Fruit fly (Drosophila melanogaster): ENCODE results near the gene CG43373.

CG43373 gene

DNA sequence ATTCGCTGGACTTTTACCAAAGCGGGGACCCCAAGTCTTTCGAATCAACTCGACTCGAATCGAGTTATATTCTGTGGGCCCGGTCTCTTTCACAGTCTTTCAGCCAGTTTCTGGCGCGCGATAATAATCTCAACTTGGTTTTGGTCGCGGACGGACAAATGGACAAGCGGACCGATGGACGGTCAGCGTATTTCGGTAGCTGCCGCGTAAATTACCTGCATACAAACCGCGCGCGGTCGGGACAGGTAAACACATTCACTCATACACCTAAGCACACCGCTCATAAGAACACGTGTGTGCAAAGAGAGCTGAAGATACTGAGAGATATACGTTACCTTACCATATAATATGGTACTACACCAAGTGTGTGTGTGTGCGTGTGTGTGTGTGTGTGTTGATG is 53.9 kb downstream of the CG43373 start:
- TF ChIP-seq Hnf4 (GFP tag; optimal IDR thresholded peaks at IDR 0.05) (no peak), Sp1 (GFP tag; optimal IDR thresholded peaks at IDR 0.05) (no peak), Hr78 (GFP tag; optimal IDR thresholded peaks at IDR 0.05) (no peak), dl (GFP tag; optimal IDR thresholded peaks at IDR 0.05; ENCODE audit: insufficient read depth in 1 of 2, partially characterized antibody in 2 of 2) (no peak), usp (GFP tag; optimal IDR thresholded peaks at IDR 0.05) (no peak), dsf (GFP tag; optimal IDR thresholded peaks at IDR 0.05; ENCODE audit: borderline replicate concordance) (no peak), CrebA (GFP tag; optimal IDR thresholded peaks at IDR 0.05; ENCODE audit: borderline replicate concordance) (no peak), CG9705 (GFP tag; optimal IDR thresholded peaks at IDR 0.05) (no peak), Rel (GFP tag; optimal IDR thresholded peaks at IDR 0.05) (no peak), Rel (tag; optimal IDR thresholded peaks at IDR 0.05) (no peak), rgr (GFP tag; optimal IDR thresholded peaks at IDR 0.05) (no peak), OdsH (GFP tag; optimal IDR thresholded peaks at IDR 0.05) (no peak), foxo (GFP tag; optimal IDR thresholded peaks at IDR 0.05) (no peak), Dif (GFP tag; optimal IDR thresholded peaks at IDR 0.05; ENCODE audit: partially characterized antibody) (no peak)

- TF ChIP-seq brk (GFP tag; optimal IDR thresholded peaks at IDR 0.05) (peak; percentile 74), Hnf4 (GFP tag; optimal IDR thresholded peaks at IDR 0.05) (peak; percentile 71), tai (GFP tag; optimal IDR thresholded peaks at IDR 0.05) (peak; percentile 17), Jra (GFP tag; optimal IDR thresholded peaks at IDR 0.05) (peak; percentile 44), pan (optimal IDR thresholded peaks at IDR 0.05) (no peak), CG9705 (GFP tag; optimal IDR thresholded peaks at IDR 0.05) (peak; percentile 57), OdsH (GFP tag; optimal IDR thresholded peaks at IDR 0.05) (peak; percentile 91), jim (GFP tag; optimal IDR thresholded peaks at IDR 0.05) (no peak), HLH106 (tag; optimal IDR thresholded peaks at IDR 0.05) (peak; percentile 82), Dfd (GFP tag; optimal IDR thresholded peaks at IDR 0.05) (peak; percentile 92), fru (GFP tag; optimal IDR thresholded peaks at IDR 0.05) (peak; percentile 89), CrebA (GFP tag; optimal IDR thresholded peaks at IDR 0.05; ENCODE audit: borderline replicate concordance) (no peak), sv (GFP tag; optimal IDR thresholded peaks at IDR 0.05) (no peak), sage (GFP tag; optimal IDR thresholded peaks at IDR 0.05) (peak; percentile 44), rgr (GFP tag; optimal IDR thresholded peaks at IDR 0.05) (peak; percentile 88), foxo (GFP tag; optimal IDR thresholded peaks at IDR 0.05) (peak in 1 of 2 experiments; percentile 91), psq (GFP tag; optimal IDR thresholded peaks at IDR 0.05) (peak; percentile 82), ey (GFP tag; optimal IDR thresholded peaks at IDR 0.05) (peak; percentile 84), CG32264 (GFP tag; optimal IDR thresholded peaks at IDR 0.05) (peak; percentile 42), h (GFP tag; optimal IDR thresholded peaks at IDR 0.05) (peak; percentile 85), Dif (GFP tag; optimal IDR thresholded peaks at IDR 0.05; ENCODE audit: partially characterized antibody) (no peak), Sp1 (GFP tag; optimal IDR thresholded peaks at IDR 0.05) (peak; percentile 90), woc (GFP tag; optimal IDR thresholded peaks at IDR 0.05) (peak; percentile 68), Mio (GFP tag; optimal IDR thresholded peaks at IDR 0.05) (no peak), dmrt93B (GFP tag; optimal IDR thresholded peaks at IDR 0.05) (peak; percentile 73), br (GFP tag; optimal IDR thresholded peaks at IDR 0.05) (peak; percentile 72), Rel (GFP tag; optimal IDR thresholded peaks at IDR 0.05) (no peak), Rel (tag; optimal IDR thresholded peaks at IDR 0.05) (peak; percentile 28)
Observed at dm6 chr3L:16488483-16489258, 54.5 kb downstream of the CG43373 start.

DNA sequence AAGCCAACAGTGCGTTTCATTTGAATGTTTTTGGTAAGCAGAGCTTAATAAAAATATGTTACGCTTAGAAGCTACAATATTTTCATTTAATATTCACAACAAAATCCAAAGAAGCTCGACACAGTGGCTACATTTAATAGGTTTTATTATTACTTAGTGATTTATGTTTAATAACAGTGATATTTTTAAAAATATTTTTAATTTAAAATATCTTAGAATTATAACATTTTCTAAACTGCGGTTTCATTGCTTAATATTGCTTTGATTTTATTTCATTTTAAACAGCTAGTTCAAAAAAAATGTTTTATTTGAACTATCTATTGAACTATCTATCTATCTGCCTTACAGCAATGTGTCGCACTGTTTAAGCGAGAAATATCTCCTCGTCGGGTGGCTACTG is 55.4 kb downstream of the CG43373 start:
- peak in 1 of 2 experiments; percentile 10 for TF ChIP-seq foxo (GFP tag; optimal IDR thresholded peaks at IDR 0.05)
- TF ChIP-seq Jra (GFP tag; optimal IDR thresholded peaks at IDR 0.05) = no peak
- TF ChIP-seq ey (GFP tag; optimal IDR thresholded peaks at IDR 0.05) = no peak
- TF ChIP-seq woc (GFP tag; optimal IDR thresholded peaks at IDR 0.05) = no peak
- peak; percentile 28 for TF ChIP-seq HLH106 (tag; optimal IDR thresholded peaks at IDR 0.05)

DNA sequence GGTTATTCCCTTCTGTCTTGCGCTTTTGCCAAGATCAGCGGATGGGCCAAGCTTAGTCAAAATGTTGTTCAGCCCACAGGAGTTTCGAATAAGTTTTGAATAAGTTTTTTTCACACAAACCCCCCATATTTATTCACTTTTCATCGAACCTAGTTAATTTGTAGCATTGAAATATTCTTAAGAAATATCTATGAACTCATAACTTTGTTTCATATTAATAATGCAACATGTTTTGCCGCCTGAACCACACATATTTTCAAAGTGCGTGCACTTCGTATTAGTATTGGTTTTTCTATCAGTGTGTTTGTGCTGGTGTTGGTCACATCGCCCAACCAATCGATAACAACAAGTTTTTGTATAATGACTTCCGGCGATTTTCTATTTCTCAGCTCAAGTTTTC is 56.7 kb downstream of the CG43373 start:
- no peak for TF ChIP-seq sv (GFP tag; optimal IDR thresholded peaks at IDR 0.05)
- TF ChIP-seq fru (GFP tag; optimal IDR thresholded peaks at IDR 0.05) = peak; percentile 31
- TF ChIP-seq woc (GFP tag; optimal IDR thresholded peaks at IDR 0.05) = peak; percentile 40
- TF ChIP-seq h (GFP tag; optimal IDR thresholded peaks at IDR 0.05) = peak; percentile 49

Measured in whole organism, wandering third instar larva.